Worm (Caenorhabditis elegans) whole organism, late embryonic: ENCODE measurements around the gene kcc-2.

Experiments
- C08G9.2 ChIP-seq: sonication (generic microtip); optimal IDR thresholded peaks from 2 replicates; lab custom pipeline; 2016; ENCODE audit warnings: mild to moderate bottlenecking, missing genetic modification characterization, moderate library complexity, missing compliant biosample characterization
- K09A11.1 ChIP-seq: sonication (generic microtip); optimal IDR thresholded peaks from 2 replicates; lab custom pipeline; 2017; ENCODE audit warnings: antibody characterized with exemption, mild to moderate bottlenecking, missing genetic modification characterization, missing compliant biosample characterization; ENCODE audit not compliant: insufficient read depth
- T23F11.4 ChIP-seq: fragments of 200-800 bp; sonication (Bioruptor generic); optimal IDR thresholded peaks from 2 replicates; lab custom pipeline; 2018; ENCODE audit warnings: mild to moderate bottlenecking, missing genetic modification characterization, missing compliant biosample characterization
- Y22D7AL.16 ChIP-seq: sonication (generic microtip); optimal IDR thresholded peaks from 2 replicates; lab custom pipeline; 2016; ENCODE audit warnings: missing genetic modification characterization, missing compliant biosample characterization
- ahr-1 ChIP-seq: sonication (generic microtip); optimal IDR thresholded peaks from 2 replicates; lab custom pipeline; 2016; ENCODE audit warnings: missing genetic modification characterization, missing compliant biosample characterization
- ceh-14 ChIP-seq: sonication (generic microtip); optimal IDR thresholded peaks from 2 replicates; lab custom pipeline; 2016; ENCODE audit warnings: missing genotype, missing genetic modification characterization, missing compliant biosample characterization
- ceh-18 ChIP-seq: sonication (generic microtip); optimal IDR thresholded peaks from 2 replicates; lab custom pipeline; 2016; ENCODE audit warnings: missing genetic modification characterization, missing compliant biosample characterization
- ceh-30 ChIP-seq: fragments of 150-350 bp; optimal IDR thresholded peaks from 2 replicates; lab custom pipeline; 2014; ENCODE audit warnings: missing biosample characterization, missing genetic modification characterization
- ceh-31 ChIP-seq: sonication (generic microtip); optimal IDR thresholded peaks from 2 replicates; lab custom pipeline; 2016; ENCODE audit warnings: missing genetic modification characterization, missing compliant biosample characterization
- ceh-34 ChIP-seq: sonication (generic microtip); optimal IDR thresholded peaks from 2 replicates; lab custom pipeline; 2016; ENCODE audit warnings: mild to moderate bottlenecking, missing genetic modification characterization, missing compliant biosample characterization
- ceh-48 ChIP-seq: sonication (generic microtip); optimal IDR thresholded peaks from 2 replicates; lab custom pipeline; 2016; ENCODE audit warnings: missing genetic modification characterization, inconsistent platforms, missing compliant biosample characterization
- elt-2 ChIP-seq: sonication (generic microtip); optimal IDR thresholded peaks from 2 replicates; lab custom pipeline; 2016; ENCODE audit warnings: missing genetic modification reagents, missing genetic modification characterization, missing compliant biosample characterization
- ets-4 ChIP-seq: sonication (generic microtip); optimal IDR thresholded peaks from 2 replicates; lab custom pipeline; 2016; ENCODE audit warnings: missing genetic modification characterization, missing compliant biosample characterization
- fax-1 ChIP-seq: sonication (generic microtip); optimal IDR thresholded peaks from 2 replicates; lab custom pipeline; 2016; ENCODE audit warnings: missing genotype, missing genetic modification characterization, missing compliant biosample characterization
- fkh-10 ChIP-seq: fragments of 150-350 bp; optimal IDR thresholded peaks from 2 replicates; lab custom pipeline; 2014; ENCODE audit warnings: missing biosample characterization, missing genetic modification reagents, missing genetic modification characterization
- fkh-6 ChIP-seq: sonication (generic microtip); optimal IDR thresholded peaks from 2 replicates; lab custom pipeline; 2016; ENCODE audit warnings: missing genetic modification characterization, missing compliant biosample characterization
- hlh-15 ChIP-seq: sonication (generic microtip); optimal IDR thresholded peaks from 2 replicates; lab custom pipeline; 2016; ENCODE audit warnings: missing genetic modification characterization, missing compliant biosample characterization
- madf-2 ChIP-seq: sonication (generic microtip); optimal IDR thresholded peaks from 2 replicates; lab custom pipeline; 2017; ENCODE audit warnings: missing genetic modification characterization, missing compliant biosample characterization
- mec-3 ChIP-seq: sonication (generic microtip); optimal IDR thresholded peaks from 2 replicates; lab custom pipeline; 2016; ENCODE audit warnings: borderline replicate concordance, missing genetic modification characterization, missing compliant biosample characterization
- nfya-1 ChIP-seq: sonication (generic microtip); optimal IDR thresholded peaks from 2 replicates; lab custom pipeline; 2017; ENCODE audit warnings: missing genetic modification characterization, mild to moderate bottlenecking, missing compliant biosample characterization, antibody characterized with exemption, moderate library complexity
- nhr-11 ChIP-seq: fragments of 150-350 bp; optimal IDR thresholded peaks from 2 replicates; lab custom pipeline; 2014; ENCODE audit warnings: missing biosample characterization, missing genetic modification characterization
- odd-2 ChIP-seq: sonication (generic microtip); optimal IDR thresholded peaks from 2 replicates; lab custom pipeline; 2017; ENCODE audit warnings: antibody characterized with exemption, mild to moderate bottlenecking, missing genetic modification characterization, missing compliant biosample characterization
- pat-9 ChIP-seq: fragments of 200-800 bp; sonication (Bioruptor generic); optimal IDR thresholded peaks from 2 replicates; lab custom pipeline; 2018; ENCODE audit warnings: mild to moderate bottlenecking, missing genetic modification characterization, moderate library complexity, missing compliant biosample characterization
- pha-2 ChIP-seq: sonication (generic microtip); optimal IDR thresholded peaks from 2 replicates; lab custom pipeline; 2017; ENCODE audit warnings: mild to moderate bottlenecking, missing genetic modification characterization, missing compliant biosample characterization
- pros-1 ChIP-seq: fragments of 150-350 bp; optimal IDR thresholded peaks from 2 replicates; lab custom pipeline; 2014; ENCODE audit warnings: missing biosample characterization, missing genetic modification reagents, missing genetic modification characterization
- ref-2 ChIP-seq: sonication (generic microtip); optimal IDR thresholded peaks from 2 replicates; lab custom pipeline; 2016; ENCODE audit warnings: missing genetic modification characterization, missing compliant biosample characterization
- sdc-2 ChIP-seq: sonication (generic microtip); optimal IDR thresholded peaks from 2 replicates; lab custom pipeline; 2016; ENCODE audit warnings: missing genotype, missing genetic modification characterization, missing compliant biosample characterization
- syd-9 ChIP-seq: sonication (generic microtip); optimal IDR thresholded peaks from 2 replicates; lab custom pipeline; 2016; ENCODE audit warnings: mild to moderate bottlenecking, missing genetic modification characterization, moderate library complexity, missing compliant biosample characterization
- tbx-2 ChIP-seq: sonication (generic microtip); optimal IDR thresholded peaks from 2 replicates; lab custom pipeline; 2016; ENCODE audit warnings: missing genetic modification characterization, missing compliant biosample characterization
- ttx-3 ChIP-seq: sonication (generic microtip); optimal IDR thresholded peaks from 2 replicates; lab custom pipeline; 2016; ENCODE audit warnings: missing genetic modification reagents, missing genetic modification characterization, missing compliant biosample characterization
- unc-42 ChIP-seq: sonication (generic microtip); optimal IDR thresholded peaks from 2 replicates; lab custom pipeline; 2016; ENCODE audit warnings: missing genotype, missing genetic modification characterization, missing compliant biosample characterization
- zip-5 ChIP-seq: sonication (generic microtip); optimal IDR thresholded peaks from 2 replicates; lab custom pipeline; 2016; ENCODE audit warnings: missing genetic modification characterization, missing compliant biosample characterization

The kcc-2 gene

DNA sequence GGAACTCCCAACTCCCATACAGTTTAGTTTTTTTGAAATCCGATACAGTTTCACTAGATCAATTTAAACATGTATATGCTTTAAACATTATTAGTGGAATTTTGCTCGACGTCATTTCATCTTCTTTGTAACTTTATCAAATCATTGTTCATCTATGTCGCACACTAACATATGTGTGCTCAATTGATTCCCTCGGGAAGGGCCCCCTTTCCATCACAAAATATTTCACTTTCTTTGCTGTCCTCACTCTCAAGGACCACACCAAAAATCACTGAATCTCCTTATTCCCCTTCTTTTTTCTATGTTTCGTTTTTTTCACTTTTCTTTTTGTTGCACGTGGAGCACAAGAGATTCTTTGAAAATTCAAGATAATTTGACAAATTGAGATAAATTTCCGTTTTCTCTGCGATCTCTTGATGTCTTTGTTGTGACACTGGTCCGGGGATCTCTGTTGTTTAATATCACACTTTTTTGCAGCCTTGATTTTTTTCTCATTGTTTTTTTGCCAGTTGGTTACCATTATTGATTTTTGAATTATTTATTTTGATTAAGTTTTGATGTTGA lies 6.5 kb downstream of the kcc-2 start:
- TF ChIP-seq unc-42 (tag; lab: Kevin White, UChicago) (peak; percentile 57), pat-9 (no peak)

- peak; percentile 20 for TF ChIP-seq elt-2 (tag; lab: Kevin White, UChicago)
- TF ChIP-seq ceh-14 (tag; lab: Kevin White, UChicago) = no peak
- TF ChIP-seq T23F11.4 (GFP tag; lab: Kevin White, UChicago) = no peak
- TF ChIP-seq, all 69 proteins: peak for 1
Measured at ce11 chrIV:6048462-6048861, 7.7 kb downstream of the kcc-2 start.

- TF ChIP-seq unc-42 (tag; lab: Kevin White, UChicago) = no peak
- no peak for TF ChIP-seq Y22D7AL.16 (tag; lab: Kevin White, UChicago)
- TF ChIP-seq odd-2 = no peak
- TF ChIP-seq syd-9 (tag; lab: Kevin White, UChicago) = no peak
Measured at ce11 chrIV:6049062-6049461, 8.3 kb downstream of the kcc-2 start.

ce11 chrIV:6051884-6052283 lies 11.1 kb downstream of the kcc-2 start:
- TF ChIP-seq elt-2 (tag; lab: Kevin White, UChicago) = peak; percentile 15
- no peak for TF ChIP-seq ceh-18 (tag; lab: Kevin White, UChicago)
- TF ChIP-seq sdc-2 (tag; lab: Kevin White, UChicago) = no peak

DNA sequence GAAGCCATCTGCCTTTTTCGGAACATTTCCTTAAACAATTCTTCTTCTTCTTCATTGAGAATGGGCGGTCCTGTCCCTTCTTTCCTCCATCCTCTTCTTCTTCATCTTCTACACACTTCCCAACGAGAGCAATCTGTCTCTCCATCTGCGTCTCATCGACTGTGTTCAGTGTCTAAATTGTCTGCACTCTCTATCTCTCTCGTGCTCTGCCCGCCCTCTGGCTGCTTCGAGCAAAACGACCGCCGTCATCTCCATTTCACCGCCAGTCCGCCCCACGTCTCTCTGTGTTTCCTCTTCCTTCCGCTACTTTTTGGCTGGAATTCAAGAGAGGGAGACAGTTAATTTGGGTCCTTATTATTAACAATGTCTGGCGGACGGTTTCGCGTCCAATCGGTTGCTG lies 12.7 kb downstream of the kcc-2 start:
- TF ChIP-seq zip-5 (tag; lab: Kevin White, UChicago) (no peak), ceh-31 (tag; lab: Kevin White, UChicago) (peak; percentile 23), hlh-15 (no peak), pha-2 (tag; lab: Kevin White, UChicago) (no peak), unc-42 (tag; lab: Kevin White, UChicago) (no peak), ceh-14 (tag; lab: Kevin White, UChicago) (no peak), fkh-10 (GFP tag; lab: Kevin White, UChicago) (no peak), mec-3 (tag; lab: Kevin White, UChicago) (no peak), ref-2 (tag; lab: Kevin White, UChicago) (no peak), fax-1 (no peak), ets-4 (tag; lab: Kevin White, UChicago) (no peak), fkh-6 (tag; lab: Kevin White, UChicago) (no peak), nfya-1 (tag; lab: Kevin White, UChicago) (peak; percentile 38), madf-2 (tag; lab: Kevin White, UChicago) (no peak), ttx-3 (tag; lab: Kevin White, UChicago) (no peak), tbx-2 (no peak), ceh-34 (tag; lab: Kevin White, UChicago) (peak; percentile 47), ceh-48 (no peak), nhr-11 (no peak), ceh-30 (tag; lab: Kevin White, UChicago) (no peak), C08G9.2 (tag; lab: Kevin White, UChicago) (no peak), ahr-1 (tag; lab: Kevin White, UChicago) (no peak), pros-1 (tag; lab: Kevin White, UChicago) (no peak), ceh-18 (tag; lab: Kevin White, UChicago) (peak; percentile 11)

ce11 chrIV:6054833-6055232 lies 14.1 kb downstream of the kcc-2 start:
- TF ChIP-seq K09A11.1 = no peak
- TF ChIP-seq unc-42 (tag; lab: Kevin White, UChicago) = peak; percentile 86
